Fruit fly (Drosophila melanogaster): Measurements from ENCODE around the gene CG13640.
A peak's percentile ranks its signal among the peaks of the same experiment; 100 is the strongest.

The CG13640 gene

dm6 chr3R:24867956-24868355 is 6.0 kb upstream of the CG13640 start:
- TF ChIP-seq CG14655 (GFP tag; optimal IDR thresholded peaks at IDR 0.05), result no peak
- no peak for TF ChIP-seq Pif1B (GFP tag; optimal IDR thresholded peaks at IDR 0.05)
- no peak for TF ChIP-seq EcR (GFP tag; optimal IDR thresholded peaks at IDR 0.05)
- no peak for TF ChIP-seq CG13204 (GFP tag; optimal IDR thresholded peaks at IDR 0.05)
- TF ChIP-seq CG10348 (GFP tag; IDR thresholded peaks at IDR 0.05), result no peak
- TF ChIP-seq CG15710 (tag; optimal IDR thresholded peaks at IDR 0.05), result no peak
- TF ChIP-seq CG4496 (GFP tag; IDR thresholded peaks at IDR 0.05), result no peak
- no peak for TF ChIP-seq CG17806 (tag; optimal IDR thresholded peaks at IDR 0.05)
- no peak for TF ChIP-seq Ets98B (GFP tag; IDR thresholded peaks at IDR 0.05)
- TF ChIP-seq CG8159 (tag; optimal IDR thresholded peaks at IDR 0.05), result no peak
- TF ChIP-seq CG12605 (GFP tag; IDR thresholded peaks at IDR 0.05), result no peak
- no peak for TF ChIP-seq CG9948 (tag; optimal IDR thresholded peaks at IDR 0.05)
- TF ChIP-seq Pif1A (GFP tag; optimal IDR thresholded peaks at IDR 0.05), result no peak
- TF ChIP-seq gl (tag; optimal IDR thresholded peaks at IDR 0.05), result no peak
- TF ChIP-seq CG8301 (tag; optimal IDR thresholded peaks at IDR 0.05), result no peak

dm6 chr3R:24866976-24867375 is 5.0 kb upstream of the CG13640 start:
- TF ChIP-seq gl (tag; optimal IDR thresholded peaks at IDR 0.05) (no peak), Snoo (tag; optimal IDR thresholded peaks at IDR 0.05) (no peak), Pif1B (GFP tag; optimal IDR thresholded peaks at IDR 0.05) (no peak), fd96Ca (GFP tag; IDR thresholded peaks at IDR 0.05) (no peak), Ets98B (GFP tag; IDR thresholded peaks at IDR 0.05) (no peak), CG15710 (tag; optimal IDR thresholded peaks at IDR 0.05) (no peak), CG10348 (GFP tag; IDR thresholded peaks at IDR 0.05) (no peak), rn (GFP tag; IDR thresholded peaks at IDR 0.05) (no peak), CG17806 (tag; optimal IDR thresholded peaks at IDR 0.05) (no peak), CG32121 (GFP tag; IDR thresholded peaks at IDR 0.05) (no peak), CG13204 (GFP tag; optimal IDR thresholded peaks at IDR 0.05) (no peak), EcR (GFP tag; optimal IDR thresholded peaks at IDR 0.05) (no peak), CG8301 (tag; optimal IDR thresholded peaks at IDR 0.05) (no peak), CG4496 (GFP tag; IDR thresholded peaks at IDR 0.05) (no peak), D1 (tag; optimal IDR thresholded peaks at IDR 0.05) (no peak), Pif1A (GFP tag; optimal IDR thresholded peaks at IDR 0.05) (no peak)

DNA sequence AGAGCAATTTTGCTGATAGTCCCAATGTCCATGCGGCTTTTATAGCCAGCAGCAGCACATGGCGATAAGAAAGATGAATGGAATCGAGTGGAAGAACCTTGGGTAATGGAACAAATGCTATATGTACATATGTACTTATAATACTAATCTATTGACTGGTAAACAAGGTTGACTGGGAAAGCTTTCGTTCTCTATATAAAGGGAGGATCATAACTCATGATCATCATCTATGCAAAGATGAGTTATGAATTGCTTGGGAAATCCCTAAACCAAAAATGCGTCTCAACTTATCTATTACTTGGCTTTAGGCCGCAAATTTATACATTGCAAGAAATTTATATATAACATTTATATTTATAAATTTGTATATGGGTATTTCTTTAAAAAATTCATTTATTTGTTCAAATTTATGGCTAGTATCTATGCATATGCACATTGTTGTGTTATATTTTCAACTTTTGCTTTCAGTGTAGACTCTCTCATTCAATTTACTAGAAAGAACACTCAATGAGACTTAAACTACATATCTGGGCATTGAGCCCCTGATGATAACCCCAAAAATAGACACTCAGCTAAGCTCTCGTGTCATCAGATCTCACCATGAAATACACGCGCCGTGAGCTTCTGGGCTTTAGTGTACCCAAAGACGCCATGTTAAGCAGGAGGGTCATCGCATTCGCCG is 2.9 kb upstream of the CG13640 start, which contains the start of the genes Srg1 and Elal:
Gene Srg1 (minus strand): TSS at position 14 of the 682 bp plus-strand sequence.
Gene Elal (plus strand): TSS at position 632 of the 682 bp plus-strand sequence.
- TF ChIP-seq CG10348 (GFP tag; IDR thresholded peaks at IDR 0.05), result no peak
- TF ChIP-seq CG8159 (tag; optimal IDR thresholded peaks at IDR 0.05), result peak; percentile 21
- no peak for TF ChIP-seq D1 (tag; optimal IDR thresholded peaks at IDR 0.05)
- TF ChIP-seq CG32121 (GFP tag; IDR thresholded peaks at IDR 0.05), result no peak
- TF ChIP-seq CG17806 (tag; optimal IDR thresholded peaks at IDR 0.05), result peak; percentile 13
- peak; percentile 4 for TF ChIP-seq CG15710 (tag; optimal IDR thresholded peaks at IDR 0.05)
- no peak for TF ChIP-seq Pif1B (GFP tag; optimal IDR thresholded peaks at IDR 0.05)
- TF ChIP-seq CG34367 (tag; optimal IDR thresholded peaks at IDR 0.05), result no peak
- no peak for TF ChIP-seq CG14655 (GFP tag; optimal IDR thresholded peaks at IDR 0.05)
- TF ChIP-seq fd96Ca (GFP tag; IDR thresholded peaks at IDR 0.05), result no peak
- TF ChIP-seq gl (tag; optimal IDR thresholded peaks at IDR 0.05), result no peak
- TF ChIP-seq CG12605 (GFP tag; IDR thresholded peaks at IDR 0.05), result no peak
- TF ChIP-seq Snoo (tag; optimal IDR thresholded peaks at IDR 0.05), result no peak
- no peak for TF ChIP-seq Ets98B (GFP tag; IDR thresholded peaks at IDR 0.05)
- no peak for TF ChIP-seq CG13204 (GFP tag; optimal IDR thresholded peaks at IDR 0.05)
- peak; percentile 29 for TF ChIP-seq CG9948 (tag; optimal IDR thresholded peaks at IDR 0.05)
- no peak for TF ChIP-seq Pif1A (GFP tag; optimal IDR thresholded peaks at IDR 0.05)
- no peak for TF ChIP-seq CG8301 (tag; optimal IDR thresholded peaks at IDR 0.05)
- 0 out of 3 replicates have a peak, but pooled peaks have one; percentile 33 for TF ChIP-seq CG4496 (GFP tag; IDR thresholded peaks at IDR 0.05)
- no peak for TF ChIP-seq rn (GFP tag; IDR thresholded peaks at IDR 0.05)
- no peak for TF ChIP-seq EcR (GFP tag; optimal IDR thresholded peaks at IDR 0.05)

DNA sequence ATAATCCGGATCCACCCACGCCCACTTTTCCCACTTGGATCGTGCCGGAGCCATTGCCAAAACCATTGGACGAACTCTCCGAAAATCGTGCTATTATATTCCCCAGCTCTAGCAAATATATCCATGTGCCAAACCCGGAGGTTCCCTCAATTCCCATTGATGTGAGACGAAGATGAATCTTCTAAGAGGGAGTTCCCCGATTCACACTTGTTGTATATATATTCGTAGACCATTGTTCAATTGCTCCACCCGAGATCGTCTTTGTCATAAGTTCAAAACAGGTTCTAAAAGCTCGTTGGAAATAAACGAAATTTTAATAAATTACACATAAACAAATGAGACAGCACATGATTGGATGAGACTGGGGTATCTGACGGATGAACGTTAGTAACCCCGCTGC is 1.9 kb upstream of the CG13640 start:
- TF ChIP-seq CG32121 (GFP tag; IDR thresholded peaks at IDR 0.05) (no peak), CG17806 (tag; optimal IDR thresholded peaks at IDR 0.05) (no peak), CG4496 (GFP tag; IDR thresholded peaks at IDR 0.05) (no peak), CG8159 (tag; optimal IDR thresholded peaks at IDR 0.05) (no peak), gl (tag; optimal IDR thresholded peaks at IDR 0.05) (no peak), CG13204 (GFP tag; optimal IDR thresholded peaks at IDR 0.05) (no peak), EcR (GFP tag; optimal IDR thresholded peaks at IDR 0.05) (no peak), fd96Ca (GFP tag; IDR thresholded peaks at IDR 0.05) (no peak), CG14655 (GFP tag; optimal IDR thresholded peaks at IDR 0.05) (no peak), Pif1B (GFP tag; optimal IDR thresholded peaks at IDR 0.05) (no peak), Snoo (tag; optimal IDR thresholded peaks at IDR 0.05) (no peak), Ets98B (GFP tag; IDR thresholded peaks at IDR 0.05) (no peak), CG10348 (GFP tag; IDR thresholded peaks at IDR 0.05) (no peak), CG34367 (tag; optimal IDR thresholded peaks at IDR 0.05) (no peak), CG8301 (tag; optimal IDR thresholded peaks at IDR 0.05) (no peak), CG12605 (GFP tag; IDR thresholded peaks at IDR 0.05) (no peak), D1 (tag; optimal IDR thresholded peaks at IDR 0.05) (no peak)

dm6 chr3R:24862574-24863089 is 667 bp upstream of the CG13640 start, which contains the start of gene CG7016:
TSS of gene CG7016 (plus strand) at chr3R:24862931.
- no peak for TF ChIP-seq CG8159 (tag; optimal IDR thresholded peaks at IDR 0.05)

Measured in whole organism, pupa.